2 fruit fly cellular contexts compared by ENCODE assay signal in the genomic region with DNA sequence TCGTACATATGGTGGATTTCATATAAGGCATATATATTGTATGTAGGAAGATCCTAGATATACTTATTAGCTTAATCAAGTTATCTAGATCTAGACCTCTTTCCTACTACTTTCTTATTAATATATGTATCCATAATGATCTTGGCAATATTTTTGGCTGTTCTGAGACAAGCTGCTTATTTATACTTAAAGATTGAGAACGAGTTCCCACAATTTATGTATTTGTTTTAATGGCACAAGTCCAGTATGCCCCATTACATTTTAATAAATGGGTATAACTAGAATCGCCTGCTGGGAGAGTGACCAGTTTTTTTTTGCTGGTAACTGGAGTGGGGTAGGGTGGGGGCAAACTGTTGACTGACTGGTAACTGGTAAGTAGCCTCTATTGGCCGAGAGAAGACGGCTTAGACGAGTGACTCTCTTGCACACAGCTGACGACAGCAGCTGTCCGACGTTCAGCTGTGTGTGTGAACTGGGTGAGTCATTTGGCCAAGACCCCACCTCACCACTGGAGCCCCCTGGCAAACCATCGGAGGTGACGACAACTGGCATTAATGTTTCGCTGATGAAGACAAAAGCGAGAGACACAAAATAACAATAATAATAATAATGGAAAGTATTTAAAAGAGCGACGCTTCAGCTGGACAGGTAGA.
TF ChIP-seq lines count a peak whose summit lies in the region.

No protein-coding gene starts in this region.

TF ChIP-seq in whole organism, embryonic, 481 proteins besides CTCF, POLR2A, EP300 and RAD21 (continued from another document and continues in another):
- TF ChIP-seq ERR (GFP tag; optimal IDR thresholded peaks at IDR 0.05; lab: Kevin White, UChicago) (no peak), CG11695 (GFP tag; IDR thresholded peaks at IDR 0.05; lab: Robert Waterston, UW) (0 out of 3 replicates have a peak, but pooled peaks have one; percentile 22), CG5180 (GFP tag; optimal IDR thresholded peaks at IDR 0.05; lab: Kevin White, UChicago) (no peak), CG1233 (GFP tag; optimal IDR thresholded peaks at IDR 0.05; lab: Kevin White, UChicago) (no peak), Dbx (GFP tag; IDR thresholded peaks at IDR 0.05; lab: Robert Waterston, UW) (no peak), Aef1 (GFP tag; IDR thresholded peaks at IDR 0.05; lab: Robert Waterston, UW) (no peak), dmrt99B (tag; optimal IDR thresholded peaks at IDR 0.05; lab: Kevin White, UChicago) (no peak), CG11456 (GFP tag; IDR thresholded peaks at IDR 0.05; lab: Robert Waterston, UW) (no peak), kni (GFP tag; optimal IDR thresholded peaks at IDR 0.05; lab: Kevin White, UChicago) (peak; percentile 52), Taf1 (GFP tag; IDR thresholded peaks at IDR 0.05; lab: Robert Waterston, UW) (no peak), CG8359 (GFP tag; optimal IDR thresholded peaks at IDR 0.05; lab: Kevin White, UChicago; ENCODE audit: borderline replicate concordance) (no peak), unc-4 (GFP tag; IDR thresholded peaks at IDR 0.05; lab: Robert Waterston, UW; ENCODE audit: partially characterized antibody) (no peak), CG4617 (GFP tag; optimal IDR thresholded peaks at IDR 0.05; lab: Kevin White, UChicago; ENCODE audit: borderline replicate concordance) (no peak), CG11085 (GFP tag; IDR thresholded peaks at IDR 0.05; lab: Robert Waterston, UW) (no peak), CG14965 (GFP tag; optimal IDR thresholded peaks at IDR 0.05; lab: Kevin White, UChicago; ENCODE audit: borderline replicate concordance) (no peak), CG4360 (GFP tag; IDR thresholded peaks at IDR 0.05; lab: Robert Waterston, UW) (no peak), nerfin-1 (tag; optimal IDR thresholded peaks at IDR 0.05; lab: Kevin White, UChicago) (no peak), CG7372 (GFP tag; IDR thresholded peaks at IDR 0.05; lab: Robert Waterston, UW) (no peak), trem (tag; optimal IDR thresholded peaks at IDR 0.05; lab: Kevin White, UChicago) (no peak), CG7839 (tag; optimal IDR thresholded peaks at IDR 0.05; lab: Kevin White, UChicago) (no peak), ase (GFP tag; IDR thresholded peaks at IDR 0.05; lab: Robert Waterston, UW) (no peak), Dfd (GFP tag; optimal IDR thresholded peaks at IDR 0.05; lab: Kevin White, UChicago) (no peak), Dad (GFP tag; optimal IDR thresholded peaks at IDR 0.05; lab: Kevin White, UChicago) (no peak), Hr51 (GFP tag; optimal IDR thresholded peaks at IDR 0.05; lab: Kevin White, UChicago) (no peak), sens-2 (GFP tag; IDR thresholded peaks at IDR 0.05; lab: Robert Waterston, UW) (no peak), HmgD (GFP tag; optimal IDR thresholded peaks at IDR 0.05; lab: Kevin White, UChicago) (no peak), CG31365 (tag; optimal IDR thresholded peaks at IDR 0.05; lab: Kevin White, UChicago) (no peak), ind (GFP tag; optimal IDR thresholded peaks at IDR 0.05; lab: Kevin White, UChicago) (no peak), tup (GFP tag; optimal IDR thresholded peaks at IDR 0.05; lab: Kevin White, UChicago) (no peak), aop (GFP tag; IDR thresholded peaks at IDR 0.05; lab: Robert Waterston, UW) (no peak), amos (GFP tag; IDR thresholded peaks at IDR 0.05; lab: Robert Waterston, UW; ENCODE audit: partially characterized antibody) (no peak), Fer3 (tag; optimal IDR thresholded peaks at IDR 0.05; lab: Kevin White, UChicago) (no peak), CG10462 (GFP tag; optimal IDR thresholded peaks at IDR 0.05; lab: Kevin White, UChicago) (no peak), Bteb2 (GFP tag; optimal IDR thresholded peaks at IDR 0.05; lab: Kevin White, UChicago) (no peak), ci (GFP tag; IDR thresholded peaks at IDR 0.05; lab: Robert Waterston, UW) (peak; percentile 55; the same call in 2 of the 3 replicates), pan (optimal IDR thresholded peaks at IDR 0.05; lab: Kevin White, UChicago) (no peak), pan (GFP tag; optimal IDR thresholded peaks at IDR 0.05 in 1 of 2, IDR thresholded peaks at IDR 0.05 in 1 of 2) (no peak), CG12942 (GFP tag; optimal IDR thresholded peaks at IDR 0.05; lab: Kevin White, UChicago) (no peak), Ets65A (GFP tag; lab: Kevin White, UChicago) (no peak), CG8089 (GFP tag; optimal IDR thresholded peaks at IDR 0.05; lab: Kevin White, UChicago) (no peak), gcm (GFP tag; optimal IDR thresholded peaks at IDR 0.05; lab: Kevin White, UChicago) (no peak), sd (tag; optimal IDR thresholded peaks at IDR 0.05; lab: Kevin White, UChicago) (no peak), CG2678 (tag; optimal IDR thresholded peaks at IDR 0.05; lab: Kevin White, UChicago) (no peak), salm (tag; optimal IDR thresholded peaks at IDR 0.05; lab: Kevin White, UChicago) (no peak), CG30403 (GFP tag; optimal IDR thresholded peaks at IDR 0.05; lab: Kevin White, UChicago) (no peak), hbn (GFP tag; IDR thresholded peaks at IDR 0.05; lab: Robert Waterston, UW; ENCODE audit: partially characterized antibody) (no peak), dan (GFP tag; IDR thresholded peaks at IDR 0.05; lab: Robert Waterston, UW) (no peak), eyg (GFP tag; optimal IDR thresholded peaks at IDR 0.05; lab: Kevin White, UChicago) (no peak), ken (GFP tag; IDR thresholded peaks at IDR 0.05; lab: Robert Waterston, UW) (no peak), dati (GFP tag; IDR thresholded peaks at IDR 0.05; lab: Robert Waterston, UW) (no peak), CG10654 (GFP tag; optimal IDR thresholded peaks at IDR 0.05; lab: Kevin White, UChicago) (no peak), D19B (GFP tag; optimal IDR thresholded peaks at IDR 0.05; lab: Kevin White, UChicago) (peak; percentile 74), CG10147 (GFP tag; optimal IDR thresholded peaks at IDR 0.05; lab: Kevin White, UChicago) (no peak), Dll (GFP tag; IDR thresholded peaks at IDR 0.05; lab: Robert Waterston, UW; ENCODE audit: partially characterized antibody) (no peak), Med (GFP tag; lab: Kevin White, UChicago) (peak; percentile 77), CG10209 (GFP tag; optimal IDR thresholded peaks at IDR 0.05; lab: Kevin White, UChicago) (no peak), CG14667 (GFP tag; IDR thresholded peaks at IDR 0.05; lab: Robert Waterston, UW) (no peak), sc (optimal IDR thresholded peaks at IDR 0.05; lab: Kevin White, UChicago) (no peak), sc (GFP tag; optimal IDR thresholded peaks at IDR 0.05; lab: Kevin White, UChicago) (no peak), crp (GFP tag; optimal IDR thresholded peaks at IDR 0.05; lab: Kevin White, UChicago) (peak in 1 of 2 experiments; percentile 17), NfI (GFP tag; optimal IDR thresholded peaks at IDR 0.05; lab: Kevin White, UChicago) (no peak), Pdp1 (GFP tag; optimal IDR thresholded peaks at IDR 0.05; lab: Kevin White, UChicago) (no peak), z (GFP tag; IDR thresholded peaks at IDR 0.05; lab: Robert Waterston, UW) (no peak), pros (GFP tag; optimal IDR thresholded peaks at IDR 0.05; lab: Kevin White, UChicago) (no peak), CG9609 (GFP tag; optimal IDR thresholded peaks at IDR 0.05; lab: Kevin White, UChicago) (no peak)

TF ChIP-seq in whole organism, prepupa, 60 proteins besides CTCF, POLR2A, EP300 and RAD21 (continued from another document):
- TF ChIP-seq Eip93F (GFP tag; optimal IDR thresholded peaks at IDR 0.05; lab: Kevin White, UChicago): no peak
- TF ChIP-seq net (GFP tag; optimal IDR thresholded peaks at IDR 0.05; lab: Kevin White, UChicago): no peak
- TF ChIP-seq dac (GFP tag; optimal IDR thresholded peaks at IDR 0.05; lab: Kevin White, UChicago): peak; percentile 45
- TF ChIP-seq Eip78C (GFP tag; lab: Kevin White, UChicago): peak; percentile 68
- peak; percentile 59 for TF ChIP-seq CG6276 (GFP tag; optimal IDR thresholded peaks at IDR 0.05; lab: Kevin White, UChicago)
- peak; percentile 47 for TF ChIP-seq fkh (GFP tag; optimal IDR thresholded peaks at IDR 0.05; lab: Kevin White, UChicago)
- no peak for TF ChIP-seq CG3032 (tag; optimal IDR thresholded peaks at IDR 0.05; lab: Kevin White, UChicago)
- TF ChIP-seq fd85E (GFP tag; optimal IDR thresholded peaks at IDR 0.05; lab: Kevin White, UChicago): no peak
- no peak for TF ChIP-seq CG8632 (GFP tag; optimal IDR thresholded peaks at IDR 0.05; lab: Kevin White, UChicago)
- peak; percentile 15 for TF ChIP-seq acj6 (GFP tag; optimal IDR thresholded peaks at IDR 0.05; lab: Kevin White, UChicago)
- TF ChIP-seq CG10669 (GFP tag; optimal IDR thresholded peaks at IDR 0.05; lab: Kevin White, UChicago): no peak
- peak; percentile 64 for TF ChIP-seq Hr4 (GFP tag; optimal IDR thresholded peaks at IDR 0.05; lab: Kevin White, UChicago)
- TF ChIP-seq achi (GFP tag; optimal IDR thresholded peaks at IDR 0.05; lab: Kevin White, UChicago): peak; percentile 10
- no peak for TF ChIP-seq CG34406 (GFP tag; optimal IDR thresholded peaks at IDR 0.05; lab: Kevin White, UChicago)
- no peak for TF ChIP-seq Met (GFP tag; optimal IDR thresholded peaks at IDR 0.05; lab: Kevin White, UChicago)
- TF ChIP-seq CG6808 (GFP tag; optimal IDR thresholded peaks at IDR 0.05; lab: Kevin White, UChicago): no peak
- TF ChIP-seq Hr39 (GFP tag; optimal IDR thresholded peaks at IDR 0.05; lab: Kevin White, UChicago): no peak
- TF ChIP-seq Sox102F (GFP tag; optimal IDR thresholded peaks at IDR 0.05; lab: Kevin White, UChicago): no peak
- no peak for TF ChIP-seq salr (GFP tag; optimal IDR thresholded peaks at IDR 0.05; lab: Kevin White, UChicago)
- peak; percentile 68 for TF ChIP-seq CG8119 (GFP tag; IDR thresholded peaks at IDR 0.05; lab: Robert Waterston, UW)
- TF ChIP-seq spab (GFP tag; optimal IDR thresholded peaks at IDR 0.05; lab: Kevin White, UChicago): no peak
- TF ChIP-seq OdsH (GFP tag; optimal IDR thresholded peaks at IDR 0.05; lab: Kevin White, UChicago): peak; percentile 48
- TF ChIP-seq CG32006 (GFP tag; optimal IDR thresholded peaks at IDR 0.05; lab: Kevin White, UChicago): peak; percentile 78
- TF ChIP-seq Eip75B (GFP tag; optimal IDR thresholded peaks at IDR 0.05; lab: Kevin White, UChicago): no peak
- TF ChIP-seq dsx (GFP tag; optimal IDR thresholded peaks at IDR 0.05; lab: Kevin White, UChicago; ENCODE audit: poor library complexity, severe bottlenecking): no peak
- no peak for TF ChIP-seq CG16779 (tag; optimal IDR thresholded peaks at IDR 0.05; lab: Kevin White, UChicago)
- no peak for TF ChIP-seq Hr38 (GFP tag; optimal IDR thresholded peaks at IDR 0.05; lab: Kevin White, UChicago)
- no peak for TF ChIP-seq CG6854 (GFP tag; optimal IDR thresholded peaks at IDR 0.05; lab: Kevin White, UChicago)
- TF ChIP-seq CG3919 (GFP tag; optimal IDR thresholded peaks at IDR 0.05; lab: Kevin White, UChicago): peak; percentile 15
- TF ChIP-seq CG6792 (GFP tag; optimal IDR thresholded peaks at IDR 0.05; lab: Kevin White, UChicago): no peak
- TF ChIP-seq Ets21C (GFP tag; optimal IDR thresholded peaks at IDR 0.05; lab: Kevin White, UChicago): no peak
- no peak for TF ChIP-seq topi (GFP tag; optimal IDR thresholded peaks at IDR 0.05; lab: Kevin White, UChicago)
- TF ChIP-seq Gug (GFP tag; IDR thresholded peaks at IDR 0.05; lab: Robert Waterston, UW): no peak
- TF ChIP-seq cyc (GFP tag; optimal IDR thresholded peaks at IDR 0.05; lab: Kevin White, UChicago): no peak
- peak; percentile 20 for TF ChIP-seq Sox14 (GFP tag; optimal IDR thresholded peaks at IDR 0.05; lab: Kevin White, UChicago)
- TF ChIP-seq CG6163 (GFP tag; IDR thresholded peaks at IDR 0.05; lab: Robert Waterston, UW): no peak
- TF ChIP-seq CG11294 (GFP tag; IDR thresholded peaks at IDR 0.05; lab: Robert Waterston, UW): peak; percentile 52; the same call in 1 of the 2 replicates
- TF ChIP-seq esn (GFP tag; optimal IDR thresholded peaks at IDR 0.05; lab: Kevin White, UChicago): no peak
- TF ChIP-seq pdm3 (GFP tag; optimal IDR thresholded peaks at IDR 0.05; lab: Kevin White, UChicago): peak; percentile 20
TF ChIP-seq in whole organism, prepupa: peak in this region for 21.
